Fruit fly (Drosophila melanogaster): ENCODE measurements around the gene CG14073.

Gene CG14073

dm6 chr3L:18848436-18848835 lies 28.0 kb upstream of the CG14073 start (continued):
- TF ChIP-seq salm (tag; optimal IDR thresholded peaks at IDR 0.05) (peak; percentile 34), pfk (GFP tag; optimal IDR thresholded peaks at IDR 0.05) (no peak), CG6683 (GFP tag; optimal IDR thresholded peaks at IDR 0.05) (peak; percentile 45), CG12769 (tag; optimal IDR thresholded peaks at IDR 0.05) (peak; percentile 65), Ets97D (GFP tag; optimal IDR thresholded peaks at IDR 0.05) (peak; percentile 48), Meics (GFP tag; optimal IDR thresholded peaks at IDR 0.05) (peak; percentile 77), tap (tag; optimal IDR thresholded peaks at IDR 0.05) (peak; percentile 30), chif (GFP tag; optimal IDR thresholded peaks at IDR 0.05) (peak; percentile 59 to 84), CG7786 (GFP tag; optimal IDR thresholded peaks at IDR 0.05) (peak; percentile 49), tll (GFP tag; optimal IDR thresholded peaks at IDR 0.05) (no peak), CG10209 (GFP tag; optimal IDR thresholded peaks at IDR 0.05) (peak; percentile 67), sug (tag; optimal IDR thresholded peaks at IDR 0.05) (no peak), CG2889 (GFP tag; IDR thresholded peaks at IDR 0.05) (no peak), trem (tag; optimal IDR thresholded peaks at IDR 0.05) (peak; percentile 70), Ada2b (GFP tag; IDR thresholded peaks at IDR 0.05) (peak; percentile 14; the same call in 1 of the 2 replicates), her (GFP tag; optimal IDR thresholded peaks at IDR 0.05) (peak; percentile 64), CG6854 (GFP tag; optimal IDR thresholded peaks at IDR 0.05) (peak; percentile 65), Oli (tag; optimal IDR thresholded peaks at IDR 0.05) (peak; percentile 53), CG2199 (GFP tag; IDR thresholded peaks at IDR 0.05) (peak; percentile 95), GATAe (GFP tag; conservative IDR thresholded peaks at IDR 0.05) (no peak), nerfin-1 (tag; optimal IDR thresholded peaks at IDR 0.05) (peak; percentile 62), cg (GFP tag; optimal IDR thresholded peaks at IDR 0.05) (no peak), kay (GFP tag; optimal IDR thresholded peaks at IDR 0.05) (no peak), CG15696 (tag; optimal IDR thresholded peaks at IDR 0.05) (peak; percentile 62), CG30020 (tag; optimal IDR thresholded peaks at IDR 0.05) (peak; percentile 12), Camta (GFP tag; optimal IDR thresholded peaks at IDR 0.05) (peak; percentile 40), ind (GFP tag; optimal IDR thresholded peaks at IDR 0.05) (peak; percentile 60), CG3065 (GFP tag; optimal IDR thresholded peaks at IDR 0.05) (peak; percentile 32), dmrt11E (tag; optimal IDR thresholded peaks at IDR 0.05) (peak; percentile 49), hth (optimal IDR thresholded peaks at IDR 0.05) (no peak), Dref (GFP tag; IDR thresholded peaks at IDR 0.05) (no peak), mam (GFP tag; optimal IDR thresholded peaks at IDR 0.05) (peak; percentile 63), tio (GFP tag; optimal IDR thresholded peaks at IDR 0.05) (peak; percentile 33), Ptx1 (GFP tag; IDR thresholded peaks at IDR 0.05) (no peak), zf30C (GFP tag; optimal IDR thresholded peaks at IDR 0.05) (peak; percentile 6), Six4 (GFP tag; optimal IDR thresholded peaks at IDR 0.05) (peak; percentile 45), CG12299 (tag; optimal IDR thresholded peaks at IDR 0.05) (no peak), tup (GFP tag; optimal IDR thresholded peaks at IDR 0.05) (peak; percentile 47), CoRest (tag; optimal IDR thresholded peaks at IDR 0.05) (peak; percentile 56), CG7928 (GFP tag; optimal IDR thresholded peaks at IDR 0.05) (peak; percentile 5), ftz-f1 (GFP tag; optimal IDR thresholded peaks at IDR 0.05) (peak; percentile 83), D19A (tag; optimal IDR thresholded peaks at IDR 0.05) (peak; percentile 59), PHDP (tag; optimal IDR thresholded peaks at IDR 0.05) (peak; percentile 78), dmrt99B (tag; optimal IDR thresholded peaks at IDR 0.05) (peak; percentile 62), CG13296 (GFP tag; optimal IDR thresholded peaks at IDR 0.05) (peak; percentile 67), esg (GFP tag; conservative IDR thresholded peaks at IDR 0.05) (no peak), CG4730 (GFP tag; IDR thresholded peaks at IDR 0.05) (no peak; the same call in 1 of the 2 replicates), Bgb (GFP tag; IDR thresholded peaks at IDR 0.05; ENCODE audit: partially characterized antibody) (peak; percentile 81), luna (GFP tag; optimal IDR thresholded peaks at IDR 0.05) (peak; percentile 12), gce (GFP tag; IDR thresholded peaks at IDR 0.05) (no peak), jumu (GFP tag; optimal IDR thresholded peaks at IDR 0.05) (peak; percentile 42)

Data from whole organism, embryonic.